Fruit fly (Drosophila melanogaster) Kc167 (cell line): ENCODE results near the gene CG11454.

Source experiments
- Sin3A ChIP-seq: fragments of >200 bp; optimal IDR thresholded peaks from 2 replicates; lab custom pipeline; 2018; ENCODE audit warnings: missing external identifiers
- ttk ChIP-seq: sonication (Bioruptor generic); optimal IDR thresholded peaks from 2 replicates; lab custom pipeline; 2017; ENCODE audit warnings: missing external identifiers

dm6 chr2L:116388-116787 is 26.7 kb upstream of the CG11454 start, which contains the start of gene CG13694:
- TF ChIP-seq Sin3A (no peak), ttk (lab: Kevin White, UChicago) (no peak)
